Worm (Caenorhabditis elegans): ENCODE data around the gene dnj-14.

Gene dnj-14

DNA sequence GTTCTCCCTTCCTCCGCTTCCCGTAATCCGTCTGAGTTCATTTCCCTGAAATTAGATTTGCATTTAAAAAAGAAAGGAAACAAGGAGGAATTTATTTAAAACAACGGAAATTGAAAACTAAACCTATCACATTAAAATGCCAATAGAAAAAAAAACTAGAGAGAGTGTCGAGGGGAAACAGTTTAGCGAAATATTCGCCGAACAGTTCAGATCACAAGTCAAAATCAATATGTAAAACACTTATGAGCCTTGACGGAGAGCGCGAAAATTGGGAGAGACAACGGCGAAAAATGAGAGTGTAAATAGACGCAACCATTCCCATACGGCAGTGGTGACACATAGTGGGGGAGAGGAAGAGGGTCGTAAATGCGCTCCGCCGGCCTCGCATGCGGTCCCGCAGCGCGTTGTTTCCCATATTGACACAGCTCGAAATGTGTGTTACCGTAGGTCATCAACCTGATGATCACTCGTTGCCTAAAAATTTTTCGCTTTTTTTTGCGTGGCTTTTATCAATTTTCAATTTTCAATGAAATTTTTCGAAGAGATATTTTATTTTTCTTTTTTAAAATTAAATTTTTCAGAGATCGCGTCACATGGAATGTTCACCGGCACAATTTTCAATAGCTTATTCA is at the start of gene dnj-14, which contains the start of gene glit-1:
TSS of gene dnj-14 (minus strand) at position 51 of the 632 bp plus-strand sequence.
TSS of gene glit-1 (plus strand) at position 582 of the 632 bp plus-strand sequence.
- TF ChIP-seq aly-1 (tag; optimal IDR thresholded peaks at IDR 0.05) (peak; percentile 23), pes-1 (GFP tag; IDR thresholded peaks at IDR 0.05) (no peak), B0310.2 (tag; optimal IDR thresholded peaks at IDR 0.05) (no peak), F13C5.2 (tag; optimal IDR thresholded peaks at IDR 0.05) (peak; percentile 55), tra-4 (tag; optimal IDR thresholded peaks at IDR 0.05) (no peak), sea-1 (GFP tag; conservative IDR thresholded peaks at IDR 0.05) (peak; percentile 63; the same call in 1 of the 2 replicates), ceh-36 (tag; optimal IDR thresholded peaks at IDR 0.05) (no peak), ama-1 (optimal IDR thresholded peaks at IDR 0.05) (no peak), scrt-1 (GFP tag; IDR thresholded peaks at IDR 0.05) (0 out of 2 replicates have a peak, but pooled peaks have one; percentile 18), hmg-4 (GFP tag; optimal IDR thresholded peaks at IDR 0.05) (peak; percentile 80), tbx-37 (GFP tag; conservative IDR thresholded peaks at IDR 0.05) (no peak; the same call in 1 of the 2 replicates), tbx-11 (GFP tag; IDR thresholded peaks at IDR 0.05) (no peak), ets-7 (tag; optimal IDR thresholded peaks at IDR 0.05) (no peak), hmbx-1 (tag; optimal IDR thresholded peaks at IDR 0.05) (no peak), ceh-13 (GFP tag; optimal IDR thresholded peaks at IDR 0.05) (no peak), flt-1 (GFP tag; IDR thresholded peaks at IDR 0.05) (peak; percentile 46; the same call in 1 of the 2 replicates), hnd-1 (tag; optimal IDR thresholded peaks at IDR 0.05) (no peak)

DNA sequence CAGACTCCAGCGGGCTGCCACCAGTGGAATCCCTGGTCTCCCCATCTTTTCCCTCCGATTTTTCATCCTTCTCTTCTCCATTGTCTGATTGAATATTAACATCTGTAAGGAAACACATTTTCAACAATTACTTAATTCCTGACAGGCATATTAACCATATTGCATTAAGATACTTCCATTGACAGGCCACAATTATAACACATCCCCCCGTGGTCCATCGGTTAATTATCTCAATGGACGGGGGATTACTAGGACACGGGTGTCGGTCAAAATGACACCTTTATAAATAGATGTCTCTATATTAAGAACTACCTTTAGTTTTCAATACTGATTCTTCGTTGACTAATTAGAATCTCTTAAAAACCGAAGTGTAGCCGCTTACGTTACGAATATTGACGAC is 48.2 kb upstream of the dnj-14 start:
- TF ChIP-seq scrt-1 (GFP tag; IDR thresholded peaks at IDR 0.05) (no peak), pes-1 (GFP tag; IDR thresholded peaks at IDR 0.05) (no peak), ets-7 (tag; optimal IDR thresholded peaks at IDR 0.05) (no peak), hnd-1 (tag; optimal IDR thresholded peaks at IDR 0.05) (no peak), hmg-4 (GFP tag; optimal IDR thresholded peaks at IDR 0.05) (no peak), aly-1 (tag; optimal IDR thresholded peaks at IDR 0.05) (no peak), F13C5.2 (tag; optimal IDR thresholded peaks at IDR 0.05) (no peak), ama-1 (optimal IDR thresholded peaks at IDR 0.05) (no peak), flt-1 (GFP tag; IDR thresholded peaks at IDR 0.05) (no peak)

ce11 chrX:4754725-4755124 is 43.2 kb upstream of the dnj-14 start, which contains the start of gene C39E6.2:
Gene C39E6.2, minus strand, starts transcription at chrX:4755118.
- TF ChIP-seq flt-1 (GFP tag; IDR thresholded peaks at IDR 0.05) (no peak), sea-1 (GFP tag; conservative IDR thresholded peaks at IDR 0.05) (no peak), scrt-1 (GFP tag; IDR thresholded peaks at IDR 0.05) (no peak), tbx-11 (GFP tag; IDR thresholded peaks at IDR 0.05) (no peak), ceh-13 (GFP tag; optimal IDR thresholded peaks at IDR 0.05) (no peak), tbx-37 (GFP tag; conservative IDR thresholded peaks at IDR 0.05) (no peak)

ce11 chrX:4749080-4749479 is 37.5 kb upstream of the dnj-14 start, which contains the start of gene lon-2:
Gene lon-2, minus strand, starts transcription at chrX:4749083.
- TF ChIP-seq hmg-4 (GFP tag; optimal IDR thresholded peaks at IDR 0.05) (no peak), aly-1 (tag; optimal IDR thresholded peaks at IDR 0.05) (peak; percentile 19)

- TF ChIP-seq aly-1 (tag; optimal IDR thresholded peaks at IDR 0.05) = peak; percentile 28
- no peak for TF ChIP-seq ets-7 (tag; optimal IDR thresholded peaks at IDR 0.05)
- TF ChIP-seq pes-1 (GFP tag; IDR thresholded peaks at IDR 0.05) = no peak
- no peak for TF ChIP-seq F13C5.2 (tag; optimal IDR thresholded peaks at IDR 0.05)
- TF ChIP-seq hmbx-1 (tag; optimal IDR thresholded peaks at IDR 0.05) = no peak
- no peak for TF ChIP-seq B0310.2 (tag; optimal IDR thresholded peaks at IDR 0.05)
Measured at ce11 chrX:4744037-4744436, 32.5 kb upstream of the dnj-14 start.

- no peak for TF ChIP-seq F13C5.2 (tag; optimal IDR thresholded peaks at IDR 0.05)
- no peak for TF ChIP-seq ets-7 (tag; optimal IDR thresholded peaks at IDR 0.05)
Measured at ce11 chrX:4742285-4742684, 30.7 kb upstream of the dnj-14 start.

- TF ChIP-seq hnd-1 (tag; optimal IDR thresholded peaks at IDR 0.05) = no peak
- no peak for TF ChIP-seq tbx-11 (GFP tag; IDR thresholded peaks at IDR 0.05)
- TF ChIP-seq hmg-4 (GFP tag; optimal IDR thresholded peaks at IDR 0.05) = no peak
- no peak for TF ChIP-seq hmbx-1 (tag; optimal IDR thresholded peaks at IDR 0.05)
- no peak for TF ChIP-seq pes-1 (GFP tag; IDR thresholded peaks at IDR 0.05)
- TF ChIP-seq ama-1 (optimal IDR thresholded peaks at IDR 0.05) = no peak
- TF ChIP-seq aly-1 (tag; optimal IDR thresholded peaks at IDR 0.05) = no peak
- TF ChIP-seq F13C5.2 (tag; optimal IDR thresholded peaks at IDR 0.05) = no peak
- no peak for TF ChIP-seq ceh-36 (tag; optimal IDR thresholded peaks at IDR 0.05)
- TF ChIP-seq sea-1 (GFP tag; conservative IDR thresholded peaks at IDR 0.05) = no peak
- no peak for TF ChIP-seq ets-7 (tag; optimal IDR thresholded peaks at IDR 0.05)
- no peak for TF ChIP-seq tbx-37 (GFP tag; conservative IDR thresholded peaks at IDR 0.05)
- no peak for TF ChIP-seq scrt-1 (GFP tag; IDR thresholded peaks at IDR 0.05)
- TF ChIP-seq ceh-13 (GFP tag; optimal IDR thresholded peaks at IDR 0.05) = no peak
- TF ChIP-seq flt-1 (GFP tag; IDR thresholded peaks at IDR 0.05) = no peak
- TF ChIP-seq tra-4 (tag; optimal IDR thresholded peaks at IDR 0.05) = no peak
- no peak for TF ChIP-seq B0310.2 (tag; optimal IDR thresholded peaks at IDR 0.05)
Measured at ce11 chrX:4740630-4741029, 29.1 kb upstream of the dnj-14 start.

ce11 chrX:4732752-4733151 is 21.2 kb upstream of the dnj-14 start, which contains the start of gene aman-1:
Gene aman-1, plus strand, starts transcription at chrX:4733095.
- TF ChIP-seq tra-4 (tag; optimal IDR thresholded peaks at IDR 0.05) (no peak), sea-1 (GFP tag; conservative IDR thresholded peaks at IDR 0.05) (no peak), hmg-4 (GFP tag; optimal IDR thresholded peaks at IDR 0.05) (no peak), ama-1 (optimal IDR thresholded peaks at IDR 0.05) (no peak), ets-7 (tag; optimal IDR thresholded peaks at IDR 0.05) (no peak), F13C5.2 (tag; optimal IDR thresholded peaks at IDR 0.05) (no peak), ceh-36 (tag; optimal IDR thresholded peaks at IDR 0.05) (no peak), hnd-1 (tag; optimal IDR thresholded peaks at IDR 0.05) (no peak), tbx-11 (GFP tag; IDR thresholded peaks at IDR 0.05) (no peak), B0310.2 (tag; optimal IDR thresholded peaks at IDR 0.05) (no peak), flt-1 (GFP tag; IDR thresholded peaks at IDR 0.05) (no peak), hmbx-1 (tag; optimal IDR thresholded peaks at IDR 0.05) (no peak)
